Worm (Caenorhabditis elegans): Measurements from ENCODE around the gene F08H9.4.

- TF ChIP-seq nhr-11 (tag; optimal IDR thresholded peaks at IDR 0.05) (no peak), tbx-2 (tag; optimal IDR thresholded peaks at IDR 0.05) (no peak)
Observed at ce11 chrV:14504774-14505173, 40.5 kb upstream of the F08H9.4 start.

Data from whole organism, late embryonic.